Worm (Caenorhabditis elegans): Measurements from ENCODE around the gene C17A2.7.

Gene C17A2.7

DNA sequence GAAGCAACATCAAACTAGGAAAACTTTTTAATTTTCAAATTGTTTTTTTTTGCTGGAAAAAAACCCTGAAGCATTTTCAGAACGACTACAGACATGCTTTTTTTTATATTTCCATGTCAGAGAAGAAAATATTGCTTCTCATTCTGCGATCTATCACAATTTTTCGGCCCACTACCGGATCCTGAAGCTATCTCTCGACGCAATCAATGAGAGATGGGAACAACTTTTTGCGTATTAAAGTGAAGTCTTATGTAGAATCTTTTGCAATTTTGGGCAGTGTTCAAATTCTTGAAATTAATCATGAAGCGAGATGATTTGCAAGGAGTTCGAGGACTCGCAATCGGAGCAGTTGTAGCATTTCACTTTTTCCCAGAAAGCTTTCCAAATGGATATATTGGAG lies 26.4 kb upstream of the C17A2.7 start, which contains the start of gene oac-10:
Gene oac-10 (plus strand): TSS at position 301 of the 400 bp plus-strand sequence.
- no peak for TF ChIP-seq aha-1 (tag)
- TF ChIP-seq nhr-6 (tag; optimal IDR thresholded peaks at IDR 0.05): no peak
- no peak for TF ChIP-seq lir-3 (tag; optimal IDR thresholded peaks at IDR 0.05)
- TF ChIP-seq ceh-44 (GFP tag; IDR thresholded peaks at IDR 0.05): no peak
- TF ChIP-seq pqm-1 (tag; optimal IDR thresholded peaks at IDR 0.05): no peak
- no peak for TF ChIP-seq daf-19 (GFP tag; conservative IDR thresholded peaks at IDR 0.05)
- TF ChIP-seq nhr-76 (tag; optimal IDR thresholded peaks at IDR 0.05): no peak
- no peak for TF ChIP-seq zip-11 (GFP tag; IDR thresholded peaks at IDR 0.05)
- no peak for TF ChIP-seq snpc-1.2 (GFP tag; IDR thresholded peaks at IDR 0.05)
- TF ChIP-seq unc-62 (GFP tag; optimal IDR thresholded peaks at IDR 0.05 in 1 of 2): no peak
- TF ChIP-seq unc-62 (tag; optimal IDR thresholded peaks at IDR 0.05): no peak
- TF ChIP-seq nhr-42 (GFP tag; IDR thresholded peaks at IDR 0.05): no peak
- TF ChIP-seq ztf-11 (tag; optimal IDR thresholded peaks at IDR 0.05): no peak
- no peak for TF ChIP-seq ceh-62 (tag; optimal IDR thresholded peaks at IDR 0.05)

DNA sequence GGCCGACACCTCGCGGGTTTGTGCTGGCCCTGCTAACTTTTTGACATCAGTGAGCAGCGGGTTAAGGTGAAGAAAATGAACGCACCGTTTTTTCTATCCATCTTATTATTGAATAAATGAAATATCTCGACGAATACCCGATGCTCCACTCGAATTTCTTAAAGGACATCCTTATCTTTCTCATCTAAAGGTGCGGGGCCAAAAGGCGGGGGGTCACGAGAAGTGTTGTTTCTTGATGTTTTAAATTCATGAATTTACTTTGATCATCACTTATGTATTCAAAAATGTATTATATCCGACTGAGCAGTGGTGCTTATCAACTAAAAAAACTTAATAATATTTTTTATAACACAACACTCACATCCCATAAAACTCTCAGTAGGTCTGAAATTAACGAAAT lies 21.4 kb upstream of the C17A2.7 start, which contains the start of gene nhr-261:
Gene nhr-261 (minus strand): TSS at position 101 of the 400 bp plus-strand sequence.
- no peak for TF ChIP-seq ztf-7 (tag; optimal IDR thresholded peaks at IDR 0.05)
- no peak for TF ChIP-seq ces-1 (GFP tag; optimal IDR thresholded peaks at IDR 0.05)
- TF ChIP-seq unc-62 (GFP tag; optimal IDR thresholded peaks at IDR 0.05 in 1 of 2): no peak
- TF ChIP-seq unc-62 (tag; optimal IDR thresholded peaks at IDR 0.05): no peak
- TF ChIP-seq tra-1 (GFP tag; IDR thresholded peaks at IDR 0.05): no peak
- no peak for TF ChIP-seq Y105C5A.15 (GFP tag; IDR thresholded peaks at IDR 0.05)
- TF ChIP-seq dve-1 (tag; optimal IDR thresholded peaks at IDR 0.05; ENCODE audit: insufficient read depth): no peak
- no peak for TF ChIP-seq attf-4 (tag; optimal IDR thresholded peaks at IDR 0.05)
- TF ChIP-seq egl-43 (GFP tag; IDR thresholded peaks at IDR 0.05): no peak
- TF ChIP-seq lim-7 (GFP tag; IDR thresholded peaks at IDR 0.05): no peak
- no peak for TF ChIP-seq snpc-1.2 (GFP tag; IDR thresholded peaks at IDR 0.05)
- no peak for TF ChIP-seq vab-7 (GFP tag; IDR thresholded peaks at IDR 0.05)
- no peak for TF ChIP-seq ceh-62 (tag; optimal IDR thresholded peaks at IDR 0.05)
- TF ChIP-seq nhr-10 (tag; optimal IDR thresholded peaks at IDR 0.05): no peak
- no peak for TF ChIP-seq zip-2 (tag; optimal IDR thresholded peaks at IDR 0.05)
- TF ChIP-seq mes-2 (tag; optimal IDR thresholded peaks at IDR 0.05; ENCODE audit: poor library complexity, severe bottlenecking): no peak
- TF ChIP-seq lin-29 (GFP tag; IDR thresholded peaks at IDR 0.05): no peak
- TF ChIP-seq spr-1 (tag; optimal IDR thresholded peaks at IDR 0.05): no peak

DNA sequence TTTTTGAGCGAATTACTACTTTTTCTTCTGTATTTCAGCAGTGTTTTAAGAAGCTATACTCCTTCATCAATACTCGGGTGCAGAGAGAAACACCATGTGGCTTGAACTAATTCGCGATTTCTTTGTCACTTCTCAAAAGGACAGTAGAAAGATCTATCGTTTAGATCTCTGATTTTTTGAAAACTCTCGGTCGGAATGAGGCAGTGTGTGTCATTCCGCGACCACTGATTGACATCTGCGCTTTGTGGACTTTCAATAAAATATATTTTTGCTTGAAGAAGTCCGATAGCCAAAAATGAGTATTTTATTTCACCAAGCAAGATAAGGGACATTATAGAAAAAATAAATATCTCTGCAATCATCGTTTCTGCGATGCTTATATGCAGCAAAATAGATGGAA lies 18.8 kb upstream of the C17A2.7 start:
- TF ChIP-seq madf-5 (GFP tag; IDR thresholded peaks at IDR 0.05) (no peak), fos-1 (tag; optimal IDR thresholded peaks at IDR 0.05) (no peak), snpc-1.2 (GFP tag; IDR thresholded peaks at IDR 0.05) (no peak), vab-7 (GFP tag; IDR thresholded peaks at IDR 0.05) (no peak), ztf-11 (tag; optimal IDR thresholded peaks at IDR 0.05) (no peak), nhr-48 (tag; optimal IDR thresholded peaks at IDR 0.05) (no peak), dmd-6 (GFP tag; IDR thresholded peaks at IDR 0.05) (no peak)

DNA sequence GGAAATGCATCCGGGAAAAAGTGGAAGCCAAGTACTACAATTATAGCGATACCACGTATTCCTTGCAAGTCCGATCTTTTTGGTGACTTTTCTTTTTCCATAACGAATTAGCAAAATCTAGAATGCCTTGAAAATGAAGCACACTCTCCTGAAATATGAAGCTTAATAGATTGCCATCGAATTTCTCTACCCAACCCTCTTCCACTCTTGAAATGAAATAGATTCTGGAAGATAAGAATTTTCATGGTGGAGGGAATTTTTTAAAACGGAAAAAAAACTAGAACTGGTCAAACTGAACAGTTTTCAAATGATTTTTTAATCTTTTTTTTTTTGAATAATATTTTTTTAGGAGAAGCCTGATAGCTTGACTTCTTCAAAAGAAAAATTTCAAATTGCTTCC lies 17.6 kb upstream of the C17A2.7 start, which contains the start of gene oac-11:
Gene oac-11 (minus strand): TSS at position 101 of the 400 bp plus-strand sequence.
- TF ChIP-seq ztf-7 (tag; optimal IDR thresholded peaks at IDR 0.05) (no peak), daf-16 (GFP tag; optimal IDR thresholded peaks at IDR 0.05) (no peak), daf-16 (tag; optimal IDR thresholded peaks at IDR 0.05) (no peak), daf-12 (tag; optimal IDR thresholded peaks at IDR 0.05) (no peak), mxl-2 (GFP tag; conservative IDR thresholded peaks at IDR 0.05) (no peak), nhr-41 (GFP tag; IDR thresholded peaks at IDR 0.05) (no peak), ces-1 (GFP tag; optimal IDR thresholded peaks at IDR 0.05) (no peak), ztf-11 (tag; optimal IDR thresholded peaks at IDR 0.05) (no peak), tra-1 (GFP tag; IDR thresholded peaks at IDR 0.05) (no peak), snpc-1.2 (GFP tag; IDR thresholded peaks at IDR 0.05) (no peak), daf-19 (GFP tag; conservative IDR thresholded peaks at IDR 0.05) (no peak), nhr-48 (tag; optimal IDR thresholded peaks at IDR 0.05) (no peak), lin-15B (tag; optimal IDR thresholded peaks at IDR 0.05) (no peak), set-16 (GFP tag; IDR thresholded peaks at IDR 0.05) (no peak), ceh-32 (tag; optimal IDR thresholded peaks at IDR 0.05; ENCODE audit: poor library complexity) (no peak), Y48G9A.11 (GFP tag; IDR thresholded peaks at IDR 0.05) (no peak), F10B5.3 (tag; optimal IDR thresholded peaks at IDR 0.05) (no peak), ZK546.5 (tag; optimal IDR thresholded peaks at IDR 0.05) (no peak), madf-9 (GFP tag; conservative IDR thresholded peaks at IDR 0.05) (no peak), snpc-4 (tag; optimal IDR thresholded peaks at IDR 0.05) (no peak)

Measured in whole organism, L4 larva.